Fruit fly (Drosophila melanogaster): ENCODE measurements around the gene CG11498.

CG11498 gene

dm6 chr3R:30191462-30191874 lies 31.2 kb upstream of the CG11498 start (continued):
- TF ChIP-seq NC2α (GFP tag; optimal IDR thresholded peaks at IDR 0.05) (no peak), Optix (GFP tag; IDR thresholded peaks at IDR 0.05) (no peak), ssp (GFP tag; IDR thresholded peaks at IDR 0.05) (0 out of 2 replicates have a peak, but pooled peaks have one; percentile 30), PHDP (tag; optimal IDR thresholded peaks at IDR 0.05) (peak; percentile 23), fd96Cb (tag; optimal IDR thresholded peaks at IDR 0.05) (peak; percentile 16), da (GFP tag; optimal IDR thresholded peaks at IDR 0.05) (no peak), D19A (tag; optimal IDR thresholded peaks at IDR 0.05) (no peak), Hand (GFP tag; optimal IDR thresholded peaks at IDR 0.05) (no peak), CHES-1-like (GFP tag; optimal IDR thresholded peaks at IDR 0.05) (peak; percentile 19), Ets97D (GFP tag; optimal IDR thresholded peaks at IDR 0.05) (peak; percentile 21), CG9932 (GFP tag; IDR thresholded peaks at IDR 0.05) (0 out of 2 replicates have a peak, but pooled peaks have one; percentile 1), odd (GFP tag; optimal IDR thresholded peaks at IDR 0.05) (no peak), CG10654 (GFP tag; optimal IDR thresholded peaks at IDR 0.05) (no peak), jigr1 (GFP tag; IDR thresholded peaks at IDR 0.05) (no peak), insv (GFP tag; optimal IDR thresholded peaks at IDR 0.05) (no peak), mirr (GFP tag; optimal IDR thresholded peaks at IDR 0.05) (no peak), Atf6 (GFP tag; IDR thresholded peaks at IDR 0.05) (no peak), CG9609 (GFP tag; optimal IDR thresholded peaks at IDR 0.05) (peak; percentile 48), CG11560 (tag; IDR thresholded peaks at IDR 0.05) (no peak), CG15269 (tag; optimal IDR thresholded peaks at IDR 0.05) (peak; percentile 63), Gsc (GFP tag; IDR thresholded peaks at IDR 0.05) (no peak), lov (optimal IDR thresholded peaks at IDR 0.05) (no peak), lov (GFP tag; IDR thresholded peaks at IDR 0.05) (no peak), CG2129 (GFP tag; IDR thresholded peaks at IDR 0.05; ENCODE audit: partially characterized antibody) (no peak), klu (GFP tag; IDR thresholded peaks at IDR 0.05) (peak; percentile 29; the same call in 1 of the 2 replicates), rib (GFP tag; IDR thresholded peaks at IDR 0.05) (no peak), dysf (GFP tag; IDR thresholded peaks at IDR 0.05) (peak; percentile 70), D19B (GFP tag; optimal IDR thresholded peaks at IDR 0.05) (peak; percentile 84), CG8944 (GFP tag; optimal IDR thresholded peaks at IDR 0.05) (no peak), CG33213 (GFP tag; optimal IDR thresholded peaks at IDR 0.05) (no peak), ATbp (GFP tag; optimal IDR thresholded peaks at IDR 0.05) (no peak), yki (optimal IDR thresholded peaks at IDR 0.05) (no peak), gsb-n (tag; optimal IDR thresholded peaks at IDR 0.05) (peak; percentile 27), Chrac-16 (GFP tag; optimal IDR thresholded peaks at IDR 0.05) (peak; percentile 32), CG11247 (GFP tag; IDR thresholded peaks at IDR 0.05) (no peak), MESR4 (GFP tag; optimal IDR thresholded peaks at IDR 0.05) (no peak), pb (GFP tag; optimal IDR thresholded peaks at IDR 0.05) (peak; percentile 47), oc (tag; optimal IDR thresholded peaks at IDR 0.05) (no peak), Hr51 (GFP tag; optimal IDR thresholded peaks at IDR 0.05) (peak in 1 of 2 experiments; percentile 65), bcd (GFP tag; optimal IDR thresholded peaks at IDR 0.05) (peak; percentile 56), sens-2 (GFP tag; IDR thresholded peaks at IDR 0.05) (no peak), BtbVII (GFP tag; optimal IDR thresholded peaks at IDR 0.05) (no peak), CG3995 (GFP tag; optimal IDR thresholded peaks at IDR 0.05) (no peak), CG43689 (GFP tag; IDR thresholded peaks at IDR 0.05) (no peak), CG4854 (GFP tag; optimal IDR thresholded peaks at IDR 0.05) (no peak), CG3065 (GFP tag; optimal IDR thresholded peaks at IDR 0.05) (no peak), vvl (GFP tag; IDR thresholded peaks at IDR 0.05) (no peak; the same call in 1 of the 2 replicates), al (GFP tag; IDR thresholded peaks at IDR 0.05) (0 out of 2 replicates have a peak, but pooled peaks have one; percentile 38), CG17612 (GFP tag; IDR thresholded peaks at IDR 0.05) (no peak), Kr (GFP tag; optimal IDR thresholded peaks at IDR 0.05) (no peak), vfl (GFP tag; optimal IDR thresholded peaks at IDR 0.05) (no peak), peb (GFP tag; IDR thresholded peaks at IDR 0.05) (no peak), ac (GFP tag; optimal IDR thresholded peaks at IDR 0.05) (no peak)
